Fruit fly (Drosophila melanogaster) whole organism, embryonic: ENCODE data around the gene Tyler.

Experiments
- CG10979 ChIP-seq: fragments of 200-800 bp; sonication (Bioruptor generic); optimal IDR thresholded peaks from 2 replicates; lab custom pipeline; 2018; ENCODE audit warnings: missing biosample characterization, mild to moderate bottlenecking, missing genetic modification characterization, moderate library complexity
- CG11696 ChIP-seq: fragments of 200-800 bp; sonication (Bioruptor generic); IDR thresholded peaks from 2 replicates; pipeline ENCODE4 v1.3.6; 2022; ENCODE audit warnings: missing biosample characterization, missing genetic modification characterization
- CG13287 ChIP-seq: fragments of 200-800 bp; sonication (Bioruptor generic); IDR thresholded peaks from 2 replicates; pipeline ENCODE4 v1.3.6; 2022; ENCODE audit warnings: missing biosample characterization, missing genetic modification characterization; ENCODE audit not compliant: partially characterized antibody
- CG13775 ChIP-seq: fragments of 200-800 bp; sonication (Bioruptor generic); optimal IDR thresholded peaks from 3 replicates; lab custom pipeline; 2017; ENCODE audit warnings: missing biosample characterization, mild to moderate bottlenecking, missing genetic modification characterization
- CG14441 ChIP-seq: fragments of 200-800 bp; sonication (Bioruptor generic); IDR thresholded peaks from 2 replicates; pipeline ENCODE4 v1.3.6; 2022; ENCODE audit warnings: missing biosample characterization, missing genetic modification characterization
- CG14710 ChIP-seq: fragments of 200-800 bp; sonication (Bioruptor generic); optimal IDR thresholded peaks from 3 replicates; lab custom pipeline; 2019; ENCODE audit warnings: missing biosample characterization, mild to moderate bottlenecking, missing genetic modification characterization, moderate library complexity
- CG16779 ChIP-seq: fragments of 200-800 bp; sonication (Bioruptor generic); IDR thresholded peaks from 2 replicates; pipeline ENCODE4 v1.3.6; 2022; ENCODE audit warnings: missing biosample characterization, missing genetic modification characterization
- CG16813 ChIP-seq: fragments of 200-800 bp; sonication (Bioruptor generic); IDR thresholded peaks from 3 replicates; pipeline ENCODE4 v1.3.6; 2022; ENCODE audit warnings: missing biosample characterization, missing genetic modification characterization; ENCODE audit not compliant: partially characterized antibody
- CG17328 ChIP-seq: fragments of 200-800 bp; sonication (Bioruptor generic); IDR thresholded peaks from 2 replicates; pipeline ENCODE4 v1.3.6; 2022; ENCODE audit warnings: missing biosample characterization, missing genetic modification characterization
- CG17912 ChIP-seq: fragments of 200-800 bp; sonication (Bioruptor generic); optimal IDR thresholded peaks from 2 replicates; lab custom pipeline; 2018; ENCODE audit warnings: missing biosample characterization, mild to moderate bottlenecking, missing genetic modification characterization
- CG18476 ChIP-seq: fragments of 200-800 bp; sonication (Bioruptor generic); optimal IDR thresholded peaks from 2 replicates; lab custom pipeline; 2016; ENCODE audit warnings: missing biosample characterization, mild to moderate bottlenecking, missing genetic modification characterization
- CG2116 ChIP-seq: fragments of 200-800 bp; sonication (Bioruptor generic); optimal IDR thresholded peaks from 3 replicates; lab custom pipeline; 2018; ENCODE audit warnings: missing biosample characterization, mild to moderate bottlenecking, missing genetic modification characterization
- CG2120 ChIP-seq: fragments of 200-800 bp; sonication (Bioruptor generic); optimal IDR thresholded peaks from 3 replicates; lab custom pipeline; 2016; ENCODE audit warnings: missing biosample characterization, missing genetic modification characterization
- CG2199 ChIP-seq: fragments of 200-800 bp; sonication (Bioruptor generic); IDR thresholded peaks from 3 replicates; pipeline ENCODE4 v1.3.6; 2022; ENCODE audit warnings: missing biosample characterization, missing genetic modification characterization
- CG31441 ChIP-seq: fragments of 200-800 bp; sonication (Bioruptor generic); IDR thresholded peaks from 2 replicates; pipeline ENCODE4 v1.3.6; 2022; ENCODE audit warnings: missing biosample characterization, missing genetic modification characterization
- CG6272 ChIP-seq: fragments of 200-800 bp; sonication (Bioruptor generic); IDR thresholded peaks from 2 replicates; pipeline ENCODE4 v1.3.6; 2022; ENCODE audit warnings: missing biosample characterization, missing genetic modification characterization
- CG6654 ChIP-seq: fragments of 200-800 bp; sonication (Bioruptor generic); optimal IDR thresholded peaks from 2 replicates; lab custom pipeline; 2017; ENCODE audit warnings: missing biosample characterization, mild to moderate bottlenecking, missing genetic modification characterization
- CG6689 ChIP-seq: fragments of 200-800 bp; sonication (Bioruptor generic); IDR thresholded peaks from 2 replicates; pipeline ENCODE4 v1.3.6; 2022; ENCODE audit warnings: missing biosample characterization, missing genetic modification characterization
- CG6765 ChIP-seq: fragments of 200-800 bp; sonication (Bioruptor generic); optimal IDR thresholded peaks from 3 replicates; lab custom pipeline; 2017; ENCODE audit warnings: missing biosample characterization, mild to moderate bottlenecking, missing genetic modification characterization
- CG7839 ChIP-seq: fragments of 200-800 bp; sonication (Bioruptor generic); optimal IDR thresholded peaks from 3 replicates; lab custom pipeline; 2018; ENCODE audit warnings: missing biosample characterization, mild to moderate bottlenecking, missing genetic modification characterization, moderate library complexity
- CG7928 ChIP-seq: fragments of 200-800 bp; sonication (Bioruptor generic); optimal IDR thresholded peaks from 2 replicates; lab custom pipeline; 2017; ENCODE audit warnings: missing biosample characterization, mild to moderate bottlenecking, missing genetic modification characterization
- CG8089 ChIP-seq: fragments of 200-800 bp; sonication (Bioruptor generic); optimal IDR thresholded peaks from 3 replicates; lab custom pipeline; 2016; ENCODE audit warnings: missing biosample characterization, missing genetic modification characterization
- CG8388 ChIP-seq: fragments of 200-800 bp; sonication (Bioruptor generic); optimal IDR thresholded peaks from 2 replicates; lab custom pipeline; 2019; ENCODE audit warnings: missing biosample characterization, mild to moderate bottlenecking, missing genetic modification characterization, moderate library complexity
- Chrac-16 ChIP-seq: fragments of 200-800 bp; sonication (Bioruptor generic); optimal IDR thresholded peaks from 3 replicates; lab custom pipeline; 2016; ENCODE audit warnings: missing biosample characterization, missing genetic modification characterization
- Dip3 ChIP-seq: fragments of 200-800 bp; sonication (Bioruptor generic); optimal IDR thresholded peaks from 3 replicates; lab custom pipeline; 2016; ENCODE audit warnings: missing biosample characterization, missing genetic modification characterization
- Gsc ChIP-seq: fragments of 200-800 bp; sonication (Bioruptor generic); IDR thresholded peaks from 2 replicates; pipeline ENCODE4 v1.3.6; 2022; ENCODE audit warnings: missing biosample characterization, missing genetic modification characterization
- HLH54F ChIP-seq: fragments of 200-800 bp; sonication (Bioruptor generic); optimal IDR thresholded peaks from 3 replicates; lab custom pipeline; 2016; ENCODE audit warnings: missing biosample characterization, missing genetic modification characterization
- Hr3 ChIP-seq: fragments of 200-800 bp; sonication (Bioruptor generic); optimal IDR thresholded peaks from 3 replicates; lab custom pipeline; 2016; ENCODE audit warnings: missing biosample characterization, missing genetic modification characterization
- Hr51 ChIP-seq, 2 experiments: fragments of 200-800 bp; sonication (Bioruptor generic); optimal IDR thresholded peaks; 2 replicates in 1 of 2; 3 replicates in 1 of 2; lab custom pipeline; 2016 to 2018; ENCODE audit warnings: missing biosample characterization in 2 of 2, missing genetic modification characterization in 2 of 2, mild to moderate bottlenecking in 1 of 2, moderate library complexity in 1 of 2
- NC2β ChIP-seq: fragments of 200-800 bp; sonication (Bioruptor generic); optimal IDR thresholded peaks from 2 replicates; lab custom pipeline; 2016; ENCODE audit warnings: missing biosample characterization, missing genetic modification characterization
- NFAT ChIP-seq: fragments of 200-800 bp; sonication (Bioruptor generic); IDR thresholded peaks from 2 replicates; pipeline ENCODE4 v1.3.6; 2022; ENCODE audit warnings: missing biosample characterization, missing genetic modification characterization
- Nf-YC ChIP-seq: fragments of 200-800 bp; optimal IDR thresholded peaks from 3 replicates; lab custom pipeline; 2019; ENCODE audit warnings: missing biosample characterization, mild to moderate bottlenecking, missing genetic modification characterization, moderate library complexity
- Taf1 ChIP-seq: fragments of 200-800 bp; sonication (Bioruptor generic); IDR thresholded peaks from 2 replicates; pipeline ENCODE4 v1.3.6; 2022; ENCODE audit warnings: missing biosample characterization, missing genetic modification characterization
- bcd ChIP-seq: fragments of 200-800 bp; sonication (Bioruptor generic); optimal IDR thresholded peaks from 2 replicates; lab custom pipeline; 2017; ENCODE audit warnings: missing biosample characterization, mild to moderate bottlenecking, missing genetic modification characterization
- br ChIP-seq: fragments of >200 bp; optimal IDR thresholded peaks from 2 replicates; lab custom pipeline; 2017
- cato ChIP-seq: fragments of 200-800 bp; sonication (Bioruptor generic); optimal IDR thresholded peaks from 2 replicates; lab custom pipeline; 2016; ENCODE audit warnings: missing biosample characterization, missing genetic modification characterization, borderline replicate concordance
- chinmo ChIP-seq: fragments of 200-800 bp; sonication (Bioruptor generic); IDR thresholded peaks from 4 replicates; pipeline ENCODE4 v1.3.6; 2022; ENCODE audit warnings: missing biosample characterization, missing genetic modification characterization; ENCODE audit not compliant: partially characterized antibody
- cwo ChIP-seq: fragments of 200-800 bp; sonication (Bioruptor generic); optimal IDR thresholded peaks from 3 replicates; lab custom pipeline; 2017; ENCODE audit warnings: missing biosample characterization, missing genetic modification characterization, mild to moderate bottlenecking, moderate library complexity, missing genetic modification reagents
- danr ChIP-seq: fragments of 200-800 bp; sonication (Bioruptor generic); IDR thresholded peaks from 2 replicates; pipeline ENCODE4 v1.3.6; 2022; ENCODE audit warnings: missing biosample characterization, missing genetic modification characterization
- fd3F ChIP-seq: fragments of 200-800 bp; sonication (Bioruptor generic); optimal IDR thresholded peaks from 2 replicates; lab custom pipeline; 2018; ENCODE audit warnings: missing biosample characterization, mild to moderate bottlenecking, missing genetic modification characterization, moderate library complexity
- lov ChIP-seq, 2 experiments: fragments of 200-800 bp in 1 of 2; fragments of >200 bp in 1 of 2; sonication (Bioruptor generic) in 1 of 2; IDR thresholded peaks in 1 of 2; optimal IDR thresholded peaks in 1 of 2; 2 replicates in 1 of 2; 3 replicates in 1 of 2; pipeline versions ENCODE4 v1.3.6 to Lab custom; 2017 to 2022; ENCODE audit warnings: missing biosample characterization in 1 of 2, missing genetic modification characterization in 1 of 2
- nau ChIP-seq: fragments of 200-800 bp; sonication (Bioruptor generic); optimal IDR thresholded peaks from 3 replicates; lab custom pipeline; 2017; ENCODE audit warnings: missing biosample characterization, mild to moderate bottlenecking, missing genetic modification characterization, missing genetic modification reagents
- pan ChIP-seq, 4 experiments: fragments of >200 bp in 3 of 4; fragments of 200-800 bp in 1 of 4; sonication (Bioruptor generic) in 1 of 4; optimal IDR thresholded peaks in 3 of 4; IDR thresholded peaks in 1 of 4; 2 replicates each; pipeline versions ENCODE4 v1.3.6 to Lab custom; 2017 to 2022; ENCODE audit warnings: missing biosample characterization in 2 of 4, missing genetic modification characterization in 2 of 4, mixed read lengths in 1 of 4
- repo ChIP-seq: fragments of 200-800 bp; sonication (Bioruptor generic); optimal IDR thresholded peaks from 2 replicates; lab custom pipeline; 2016; ENCODE audit warnings: missing biosample characterization, missing genetic modification characterization
- run ChIP-seq: fragments of 200-800 bp; sonication (Bioruptor generic); optimal IDR thresholded peaks from 3 replicates; lab custom pipeline; 2018; ENCODE audit warnings: missing biosample characterization, mild to moderate bottlenecking, missing genetic modification characterization
- sc ChIP-seq, 3 experiments: fragments of >200 bp in 2 of 3; fragments of 200-800 bp in 1 of 3; sonication (Bioruptor generic) in 1 of 3; optimal IDR thresholded peaks; 2 replicates in 2 of 3; 3 replicates in 1 of 3; lab custom pipeline; 2017; ENCODE audit warnings: mild to moderate bottlenecking in 1 of 3, missing biosample characterization in 1 of 3, missing genetic modification characterization in 1 of 3, missing genetic modification reagents in 1 of 3
- vnd ChIP-seq: fragments of 200-800 bp; sonication (Bioruptor generic); IDR thresholded peaks from 3 replicates; pipeline ENCODE4 v1.3.6; 2022; ENCODE audit warnings: missing biosample characterization, missing genetic modification characterization; ENCODE audit not compliant: partially characterized antibody
- wdn ChIP-seq: fragments of 200-800 bp; sonication (Bioruptor generic); IDR thresholded peaks from 2 replicates; pipeline ENCODE4 v1.3.6; 2022; ENCODE audit warnings: missing biosample characterization, missing genetic modification characterization

Tyler gene

DNA sequence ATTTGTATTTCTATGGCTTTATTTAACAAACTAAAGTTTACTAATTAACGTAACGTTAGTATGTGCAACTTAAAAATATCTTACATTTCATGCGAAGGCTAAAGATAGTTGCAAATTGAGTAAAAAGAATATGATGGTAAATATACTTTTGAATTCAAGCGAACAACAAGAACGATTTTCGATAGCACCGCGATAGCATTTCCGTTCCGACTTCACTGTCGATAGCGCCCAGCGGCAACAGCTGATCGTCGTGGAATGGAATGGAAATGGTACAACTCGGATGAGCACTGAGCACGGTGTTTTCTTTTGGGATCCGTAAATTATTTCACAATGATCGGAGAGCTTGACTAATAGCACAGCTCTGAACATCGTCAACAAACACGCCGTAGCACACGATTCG lies 2.1 kb downstream of the Tyler start (continued):
- no peak for TF ChIP-seq wdn (GFP tag; lab: Robert Waterston, UW)
- peak; percentile 1 for TF ChIP-seq CG7928 (GFP tag; lab: Kevin White, UChicago)
- peak; percentile 83 for TF ChIP-seq CG6765 (GFP tag; lab: Kevin White, UChicago)
- no peak for TF ChIP-seq Chrac-16 (GFP tag; lab: Kevin White, UChicago)
- TF ChIP-seq CG17328 (GFP tag; lab: Robert Waterston, UW): peak; percentile 58
- TF ChIP-seq CG31441 (GFP tag; lab: Robert Waterston, UW): no peak; the same call in 1 of the 2 replicates
- TF ChIP-seq CG2199: no peak
- TF ChIP-seq Nf-YC (tag; lab: Kevin White, UChicago): peak; percentile 55
- no peak for TF ChIP-seq CG6689 (GFP tag; lab: Robert Waterston, UW)
- no peak for TF ChIP-seq HLH54F (GFP tag; lab: Kevin White, UChicago)
- TF ChIP-seq sc (optimal IDR thresholded peaks at IDR 0.05; lab: Kevin White, UChicago): no peak
- TF ChIP-seq sc (GFP tag; optimal IDR thresholded peaks at IDR 0.05; lab: Kevin White, UChicago): no peak
- no peak for TF ChIP-seq br (lab: Kevin White, UChicago)
- no peak for TF ChIP-seq NFAT (GFP tag; lab: Robert Waterston, UW)
- TF ChIP-seq danr (GFP tag; lab: Robert Waterston, UW): no peak
- TF ChIP-seq NC2β (GFP tag; lab: Kevin White, UChicago): peak; percentile 21
- TF ChIP-seq Gsc: no peak
- TF ChIP-seq CG11696 (GFP tag; lab: Robert Waterston, UW): no peak
- TF ChIP-seq nau: no peak
- TF ChIP-seq lov (optimal IDR thresholded peaks at IDR 0.05; lab: Kevin White, UChicago): no peak
- no peak; the same call in 2 of the 3 replicates for TF ChIP-seq lov (GFP tag; IDR thresholded peaks at IDR 0.05; lab: Robert Waterston, UW)
- 0 out of 3 replicates have a peak, but pooled peaks have one; percentile 33 for TF ChIP-seq CG16813 (GFP tag; lab: Robert Waterston, UW)
- no peak for TF ChIP-seq Dip3 (GFP tag; lab: Kevin White, UChicago)
- peak; percentile 45 for TF ChIP-seq CG10979 (tag; lab: Kevin White, UChicago)
- TF ChIP-seq CG6272: no peak
- TF ChIP-seq cato: no peak
- peak; percentile 64 for TF ChIP-seq CG13775
- TF ChIP-seq CG8089 (GFP tag; lab: Kevin White, UChicago): no peak

- TF ChIP-seq repo (GFP tag; lab: Kevin White, UChicago) (no peak), bcd (GFP tag; lab: Kevin White, UChicago) (no peak), CG16779 (GFP tag; lab: Robert Waterston, UW) (no peak), CG13287 (GFP tag; lab: Robert Waterston, UW) (peak; percentile 71), Hr51 (GFP tag; optimal IDR thresholded peaks at IDR 0.05; lab: Kevin White, UChicago) (no peak), CG2120 (GFP tag; lab: Kevin White, UChicago) (no peak), CG8388 (no peak), CG7839 (tag; lab: Kevin White, UChicago) (no peak), CG14441 (GFP tag; lab: Robert Waterston, UW) (no peak), CG2116 (peak; percentile 97), run (tag; lab: Kevin White, UChicago) (no peak), pan (optimal IDR thresholded peaks at IDR 0.05; lab: Kevin White, UChicago) (no peak), pan (GFP tag; optimal IDR thresholded peaks at IDR 0.05 in 1 of 2, IDR thresholded peaks at IDR 0.05 in 1 of 2) (no peak), fd3F (GFP tag; lab: Kevin White, UChicago) (no peak), CG14710 (peak; percentile 12), vnd (GFP tag; lab: Robert Waterston, UW) (peak; percentile 65), CG6654 (no peak), chinmo (GFP tag; lab: Robert Waterston, UW) (0 out of 4 replicates have a peak, but pooled peaks have one; percentile 55), Taf1 (GFP tag; lab: Robert Waterston, UW) (no peak), Hr3 (no peak), CG17912 (GFP tag; lab: Kevin White, UChicago) (no peak), CG18476 (GFP tag; lab: Kevin White, UChicago) (no peak), cwo (GFP tag; lab: Kevin White, UChicago) (peak; percentile 77)
These were observed 4.8 kb downstream of the Tyler start, which contains the start of gene CG14210 for dm6 chrX:19615990-19616663. Gene CG14210, plus strand, starts transcription at chrX:19616196.
